Worm (Caenorhabditis elegans): ENCODE results near the gene rpl-32.

DNA sequence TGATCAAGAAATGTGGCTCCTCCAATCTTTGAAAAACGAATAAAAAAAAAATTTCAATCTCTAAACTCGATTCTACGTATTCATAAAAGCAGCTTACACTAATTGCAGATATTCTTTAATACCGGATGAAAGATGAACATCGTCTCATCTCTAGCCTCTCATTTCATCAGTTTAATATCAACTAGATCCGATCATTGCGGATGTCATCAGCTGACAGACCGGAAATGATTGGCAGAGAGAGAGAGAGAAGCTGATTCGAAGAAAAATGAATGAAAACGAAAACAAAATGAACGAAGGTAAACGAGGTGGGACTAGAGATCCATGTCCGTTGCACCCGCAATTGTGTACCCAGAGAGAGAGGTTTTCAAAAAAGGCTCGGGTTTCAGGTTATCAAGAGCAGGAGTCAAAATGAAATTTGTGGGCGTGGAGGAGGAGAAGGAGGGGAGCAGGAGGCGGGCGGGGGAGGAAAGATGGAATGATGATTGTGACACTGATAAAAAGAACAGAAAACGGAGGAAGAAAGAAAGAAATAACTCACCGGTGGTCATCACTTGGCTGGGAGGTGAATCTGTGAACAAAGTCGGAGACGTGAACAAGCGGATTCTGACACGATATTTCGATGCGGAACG, 41.9 kb downstream of the rpl-32 start:
- TF ChIP-seq lin-15B (tag; optimal IDR thresholded peaks at IDR 0.05) (no peak), unc-130 (GFP tag; optimal IDR thresholded peaks at IDR 0.05) (no peak)

All from whole organism, L4 larva.